Worm (Caenorhabditis elegans): Measurements from ENCODE around the gene srv-29.

DNA sequence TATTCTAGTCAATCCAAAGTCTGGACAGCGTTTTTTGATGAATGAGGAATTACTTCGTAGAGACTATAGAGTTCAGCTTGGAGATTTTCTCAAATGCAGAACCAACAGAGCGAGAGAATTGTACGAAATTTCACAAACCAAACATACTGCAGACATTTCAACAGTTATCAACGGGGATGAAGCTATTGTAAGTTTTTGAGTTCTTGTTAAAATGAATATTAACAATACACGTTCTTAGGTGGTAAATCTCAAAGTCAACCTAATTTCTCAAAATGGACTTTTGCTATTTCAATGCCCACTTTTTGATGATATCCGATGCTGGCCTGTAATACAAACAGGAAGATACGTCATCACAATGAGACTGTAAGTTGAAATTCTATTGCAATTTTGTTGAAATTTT, 48.9 kb downstream of the srv-29 start:
- TF ChIP-seq ZK337.2 (GFP tag; IDR thresholded peaks at IDR 0.05) (no peak), madf-5 (GFP tag; IDR thresholded peaks at IDR 0.05) (no peak), unc-130 (GFP tag; optimal IDR thresholded peaks at IDR 0.05) (no peak), ceh-20 (GFP tag; IDR thresholded peaks at IDR 0.05) (no peak), nhr-10 (tag; optimal IDR thresholded peaks at IDR 0.05) (no peak), Y75B8A.6 (GFP tag; IDR thresholded peaks at IDR 0.05) (no peak), lim-7 (GFP tag; IDR thresholded peaks at IDR 0.05) (no peak)
